Worm (Caenorhabditis elegans): ENCODE results near the gene F52D2.12.

The F52D2.12 gene

DNA sequence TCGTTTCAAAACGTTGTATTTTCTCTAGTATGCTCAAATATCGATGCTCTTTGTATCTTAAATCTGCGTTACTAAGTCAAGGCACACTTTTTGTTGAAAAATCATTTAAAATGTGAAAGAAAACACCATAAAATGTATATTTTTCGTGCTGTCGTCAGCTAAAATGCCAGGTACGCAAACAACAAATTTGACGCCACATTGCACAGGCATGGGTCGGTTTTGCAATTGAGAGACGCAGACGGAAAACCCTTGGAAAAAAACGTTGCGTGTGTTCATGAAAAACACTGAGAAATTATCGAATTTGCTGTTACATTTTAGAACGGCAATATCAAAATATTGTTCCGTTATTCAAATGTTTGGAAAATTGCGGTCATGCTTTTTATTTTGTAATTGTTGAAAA, 13.0 kb upstream of the F52D2.12 start (continued):
- TF ChIP-seq nhr-28 (tag; optimal IDR thresholded peaks at IDR 0.05) (no peak), fkh-2 (tag; optimal IDR thresholded peaks at IDR 0.05) (no peak), pqm-1 (tag; optimal IDR thresholded peaks at IDR 0.05) (peak; percentile 0), nhr-76 (tag; optimal IDR thresholded peaks at IDR 0.05) (no peak), nhr-237 (tag; optimal IDR thresholded peaks at IDR 0.05) (no peak), R02D3.7 (tag; optimal IDR thresholded peaks at IDR 0.05) (no peak), elt-1 (tag; optimal IDR thresholded peaks at IDR 0.05) (no peak), nhr-67 (tag; optimal IDR thresholded peaks at IDR 0.05) (no peak), mdl-1 (tag; optimal IDR thresholded peaks at IDR 0.05) (no peak), egl-5 (tag; optimal IDR thresholded peaks at IDR 0.05) (no peak), elt-3 (tag; optimal IDR thresholded peaks at IDR 0.05) (no peak), ztf-11 (tag; optimal IDR thresholded peaks at IDR 0.05) (no peak), fkh-10 (GFP tag; optimal IDR thresholded peaks at IDR 0.05) (no peak), fos-1 (tag; optimal IDR thresholded peaks at IDR 0.05) (no peak), jun-1 (tag; optimal IDR thresholded peaks at IDR 0.05) (no peak), ceh-9 (tag; optimal IDR thresholded peaks at IDR 0.05) (no peak)

DNA sequence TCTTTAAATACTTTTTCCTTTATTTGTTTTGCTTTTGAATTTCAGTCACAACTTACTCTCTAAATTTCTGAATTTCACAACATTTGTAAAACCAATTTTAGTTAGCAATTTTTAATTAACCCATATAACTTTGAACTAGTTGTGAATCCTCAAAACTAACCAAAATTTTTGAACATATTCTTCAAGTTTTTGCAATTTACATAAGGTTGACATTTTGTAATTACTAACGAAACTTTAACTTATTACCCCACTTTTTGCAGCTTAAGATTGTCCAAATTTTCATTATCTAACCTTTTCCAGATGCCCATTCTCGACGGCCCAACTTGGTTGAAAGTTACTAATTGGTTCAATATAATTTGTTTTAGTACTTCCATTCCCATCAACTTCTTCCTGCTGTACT, 8.2 kb upstream of the F52D2.12 start, which contains the start of gene str-79:
str-79 (plus strand) TSS at position 301 of the 400 bp plus-strand sequence.
- no peak for TF ChIP-seq nhr-28 (tag; optimal IDR thresholded peaks at IDR 0.05)
- TF ChIP-seq unc-62 (GFP tag; optimal IDR thresholded peaks at IDR 0.05) = no peak
- no peak for TF ChIP-seq unc-39 (tag; optimal IDR thresholded peaks at IDR 0.05)
- TF ChIP-seq ceh-16 (tag; optimal IDR thresholded peaks at IDR 0.05) = no peak
- TF ChIP-seq ceh-9 (tag; optimal IDR thresholded peaks at IDR 0.05) = no peak
- no peak for TF ChIP-seq pqm-1 (tag; optimal IDR thresholded peaks at IDR 0.05)
- TF ChIP-seq fkh-10 (GFP tag; optimal IDR thresholded peaks at IDR 0.05) = no peak
- TF ChIP-seq fos-1 (tag; optimal IDR thresholded peaks at IDR 0.05) = no peak
- TF ChIP-seq pha-4 (tag; optimal IDR thresholded peaks at IDR 0.05) = no peak
- no peak for TF ChIP-seq tbx-2 (tag; optimal IDR thresholded peaks at IDR 0.05)
- TF ChIP-seq nfya-1 (tag; optimal IDR thresholded peaks at IDR 0.05; ENCODE audit: insufficient read depth) = no peak

DNA sequence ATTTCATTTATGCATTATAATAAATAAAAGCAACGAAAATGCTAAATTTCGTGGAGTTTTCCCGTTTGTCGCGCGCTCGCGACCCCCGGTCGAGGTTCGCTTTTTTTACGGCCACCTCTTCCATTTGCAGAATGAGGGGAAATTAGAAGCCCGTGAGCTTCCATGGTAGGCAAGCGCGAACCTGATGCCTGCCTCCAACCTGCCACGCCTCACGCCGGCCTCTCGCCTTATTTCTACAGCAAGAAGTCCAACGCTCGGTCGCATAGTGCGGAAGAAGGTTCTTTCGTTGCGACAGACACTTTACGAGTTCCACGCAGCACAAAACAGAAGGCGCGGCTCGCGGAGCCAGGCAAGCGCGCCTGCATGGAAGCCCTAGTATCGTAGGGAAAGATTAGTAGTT, 6.2 kb upstream of the F52D2.12 start:
- TF ChIP-seq nhr-76 (tag; optimal IDR thresholded peaks at IDR 0.05) (no peak), nhr-11 (tag; optimal IDR thresholded peaks at IDR 0.05) (no peak), nhr-43 (tag; optimal IDR thresholded peaks at IDR 0.05; ENCODE audit: poor library complexity, severe bottlenecking) (no peak), ceh-28 (tag; optimal IDR thresholded peaks at IDR 0.05) (no peak), egl-27 (tag; optimal IDR thresholded peaks at IDR 0.05) (no peak), nhr-23 (tag; optimal IDR thresholded peaks at IDR 0.05) (no peak), mml-1 (tag; optimal IDR thresholded peaks at IDR 0.05) (no peak), nhr-77 (tag; optimal IDR thresholded peaks at IDR 0.05) (no peak), egl-5 (tag; optimal IDR thresholded peaks at IDR 0.05) (no peak)

DNA sequence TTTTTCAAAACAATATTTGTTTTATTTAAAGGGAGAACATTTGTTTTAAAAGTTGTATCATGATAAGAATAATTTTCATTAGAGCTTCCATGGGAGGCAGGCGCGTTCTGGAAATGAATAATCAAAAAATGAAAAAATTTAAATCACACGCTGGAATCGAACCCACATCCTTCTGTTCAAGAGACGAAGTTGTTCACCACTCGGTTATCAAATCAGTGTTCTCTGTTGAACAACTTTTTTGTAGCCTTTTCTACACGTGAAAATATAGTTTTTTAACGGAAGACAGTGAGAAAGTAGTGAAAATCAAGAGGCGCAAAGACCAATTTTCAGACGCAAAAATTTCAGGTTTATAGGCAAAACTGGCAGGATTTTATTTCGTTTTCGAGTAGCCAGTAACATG, 5.0 kb upstream of the F52D2.12 start:
- no peak for TF ChIP-seq fkh-2 (tag; optimal IDR thresholded peaks at IDR 0.05)
- TF ChIP-seq nhr-11 (tag; optimal IDR thresholded peaks at IDR 0.05) = no peak
- TF ChIP-seq snpc-4 (tag; optimal IDR thresholded peaks at IDR 0.05) = no peak
- TF ChIP-seq ama-1 (optimal IDR thresholded peaks at IDR 0.05) = no peak
- TF ChIP-seq nfya-1 (tag; optimal IDR thresholded peaks at IDR 0.05; ENCODE audit: insufficient read depth) = no peak
- no peak for TF ChIP-seq ceh-9 (tag; optimal IDR thresholded peaks at IDR 0.05)
- TF ChIP-seq elt-1 (tag; optimal IDR thresholded peaks at IDR 0.05) = no peak
- TF ChIP-seq nhr-25 (tag; optimal IDR thresholded peaks at IDR 0.05) = no peak
- TF ChIP-seq unc-62 (GFP tag; optimal IDR thresholded peaks at IDR 0.05) = no peak
- no peak for TF ChIP-seq pqm-1 (tag; optimal IDR thresholded peaks at IDR 0.05)
- no peak for TF ChIP-seq unc-39 (tag; optimal IDR thresholded peaks at IDR 0.05)
- no peak for TF ChIP-seq daf-12 (tag; optimal IDR thresholded peaks at IDR 0.05)
- TF ChIP-seq skn-1 (tag; optimal IDR thresholded peaks at IDR 0.05) = no peak
- TF ChIP-seq nhr-43 (tag; optimal IDR thresholded peaks at IDR 0.05; ENCODE audit: poor library complexity, severe bottlenecking) = no peak
- TF ChIP-seq pha-4 (tag; optimal IDR thresholded peaks at IDR 0.05) = no peak
- no peak for TF ChIP-seq jun-1 (tag; optimal IDR thresholded peaks at IDR 0.05)

DNA sequence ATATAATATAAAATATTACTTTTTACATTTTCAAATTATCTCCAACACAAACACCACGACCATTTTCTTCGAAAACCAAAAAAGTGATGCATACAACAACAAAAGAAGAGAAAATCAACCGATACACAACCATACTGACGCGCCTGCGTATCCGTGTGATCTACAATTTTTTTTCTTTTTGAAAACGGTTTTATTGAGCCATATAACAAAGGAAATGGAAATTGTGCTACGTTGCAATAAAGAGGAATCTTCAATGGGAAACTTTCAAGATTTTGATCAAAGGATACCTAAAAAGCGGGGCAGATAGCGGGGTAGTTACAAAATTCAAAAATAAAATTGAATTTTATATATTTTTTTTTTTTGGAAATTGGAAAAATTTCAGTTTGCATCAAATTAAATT, 3.1 kb upstream of the F52D2.12 start, which contains the start of gene F52D2.5:
F52D2.5 (minus strand) TSS at position 101 of the 400 bp plus-strand sequence.
- TF ChIP-seq fos-1 (tag; optimal IDR thresholded peaks at IDR 0.05) (no peak), mdl-1 (tag; optimal IDR thresholded peaks at IDR 0.05) (no peak), R02D3.7 (tag; optimal IDR thresholded peaks at IDR 0.05) (no peak)
